Worm (Caenorhabditis elegans) whole organism, late embryonic: ENCODE data around the gene C25H3.17.

Experiments used
- K09A11.1 ChIP-seq: sonication (generic microtip); optimal IDR thresholded peaks from 2 replicates; lab custom pipeline; 2017; ENCODE audit warnings: antibody characterized with exemption, mild to moderate bottlenecking, missing genetic modification characterization, missing compliant biosample characterization; ENCODE audit not compliant: insufficient read depth
- ama-1 ChIP-seq: fragments of 150-350 bp; optimal IDR thresholded peaks from 2 replicates; lab custom pipeline; 2014
- elt-4 ChIP-seq: sonication (generic microtip); optimal IDR thresholded peaks from 2 replicates; lab custom pipeline; 2016; ENCODE audit warnings: missing genetic modification characterization, missing compliant biosample characterization
- nhr-11 ChIP-seq: fragments of 150-350 bp; optimal IDR thresholded peaks from 2 replicates; lab custom pipeline; 2014; ENCODE audit warnings: missing biosample characterization, missing genetic modification characterization

DNA sequence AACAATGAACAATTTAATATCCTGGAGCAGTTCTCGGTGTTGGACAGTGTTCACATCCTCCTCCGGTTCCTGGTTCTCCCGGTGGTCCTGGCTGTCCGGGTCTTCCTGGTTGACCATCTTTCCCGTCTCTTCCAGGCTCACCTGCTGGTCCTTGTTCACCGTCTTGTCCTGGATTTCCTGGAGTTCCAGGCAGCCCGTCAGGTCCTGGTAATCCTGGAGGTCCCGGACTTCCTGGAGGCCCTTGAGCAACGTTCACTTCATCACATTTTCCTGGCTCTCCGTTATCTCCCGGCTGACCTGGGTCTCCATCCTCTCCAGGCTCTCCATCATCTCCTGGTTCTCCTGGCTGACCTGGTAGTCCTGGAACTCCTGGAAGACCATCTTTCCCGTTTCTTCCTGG, 18.1 kb downstream of the C25H3.17 start:
- no peak for TF ChIP-seq K09A11.1 (tag; lab: Kevin White, UChicago)
- no peak for TF ChIP-seq ama-1 (lab: Kevin White, UChicago)
- no peak for TF ChIP-seq elt-4 (tag; lab: Kevin White, UChicago)
- TF ChIP-seq nhr-11 (tag; lab: Kevin White, UChicago) = no peak
